Worm (Caenorhabditis elegans) whole organism, mixed stage, embryonic: ENCODE measurements around the gene srlf-15.

Experiments
- M03D4.4 ChIP-seq: sonication (generic microtip); optimal IDR thresholded peaks from 2 replicates; lab custom pipeline; 2017; ENCODE audit warnings: mild to moderate bottlenecking, missing genetic modification characterization, missing compliant biosample characterization
- bed-3 ChIP-seq: fragments of 200-800 bp; sonication (Bioruptor generic); optimal IDR thresholded peaks from 3 replicates; lab custom pipeline; 2018; ENCODE audit warnings: mild to moderate bottlenecking, missing genetic modification characterization, moderate library complexity, missing compliant biosample characterization
- ceh-39 ChIP-seq: fragments of 150-350 bp; optimal IDR thresholded peaks from 2 replicates; lab custom pipeline; 2014; ENCODE audit warnings: missing biosample characterization, missing genetic modification characterization
- ceh-43 ChIP-seq: fragments of 200-800 bp; sonication (Bioruptor generic); optimal IDR thresholded peaks from 2 replicates; lab custom pipeline; 2018; ENCODE audit warnings: mild to moderate bottlenecking, missing genetic modification characterization, moderate library complexity, missing compliant biosample characterization
- ceh-83 ChIP-seq: fragments of 200-800 bp; sonication (Bioruptor generic); optimal IDR thresholded peaks from 2 replicates; lab custom pipeline; 2018; ENCODE audit warnings: mild to moderate bottlenecking, missing genetic modification characterization, missing compliant biosample characterization
- ces-1 ChIP-seq: fragments of 150-350 bp; optimal IDR thresholded peaks from 2 replicates; lab custom pipeline; 2014; ENCODE audit warnings: missing biosample characterization, missing genetic modification reagents, missing genetic modification characterization
- cnd-1 ChIP-seq: fragments of 200-800 bp; sonication (Bioruptor generic); optimal IDR thresholded peaks from 2 replicates; lab custom pipeline; 2018; ENCODE audit warnings: mild to moderate bottlenecking, missing genetic modification characterization, missing compliant biosample characterization
- drap-1 ChIP-seq: fragments of 200-800 bp; sonication (Bioruptor generic); optimal IDR thresholded peaks from 3 replicates; lab custom pipeline; 2018; ENCODE audit warnings: mild to moderate bottlenecking, missing genetic modification characterization, missing compliant biosample characterization
- elt-3 ChIP-seq: fragments of 150-350 bp; optimal IDR thresholded peaks from 2 replicates; lab custom pipeline; 2014; ENCODE audit warnings: missing biosample characterization, missing genetic modification characterization
- flh-1 ChIP-seq: fragments of 200-800 bp; sonication (Bioruptor generic); optimal IDR thresholded peaks from 2 replicates; lab custom pipeline; 2018; ENCODE audit warnings: mild to moderate bottlenecking, missing genetic modification characterization, moderate library complexity, missing compliant biosample characterization
- ham-2 ChIP-seq: fragments of 200-800 bp; sonication (Bioruptor generic); optimal IDR thresholded peaks from 2 replicates; lab custom pipeline; 2018; ENCODE audit warnings: mild to moderate bottlenecking, missing genetic modification characterization, missing compliant biosample characterization
- hlh-1 ChIP-seq: fragments of 150-350 bp; optimal IDR thresholded peaks from 2 replicates; lab custom pipeline; 2014; ENCODE audit warnings: missing biosample characterization, missing genetic modification reagents, missing genetic modification characterization
- lin-32 ChIP-seq: fragments of 200-800 bp; sonication (Bioruptor generic); optimal IDR thresholded peaks from 2 replicates; lab custom pipeline; 2018; ENCODE audit warnings: mild to moderate bottlenecking, missing genetic modification characterization, missing compliant biosample characterization
- lsy-2 ChIP-seq: fragments of 150-350 bp; optimal IDR thresholded peaks from 2 replicates; lab custom pipeline; 2014; ENCODE audit warnings: missing biosample characterization, missing genetic modification characterization
- mab-5 ChIP-seq: fragments of 150-350 bp; optimal IDR thresholded peaks from 2 replicates; lab custom pipeline; 2014; ENCODE audit warnings: missing biosample characterization, missing genetic modification characterization
- mep-1 ChIP-seq: fragments of 150-350 bp; optimal IDR thresholded peaks from 2 replicates; lab custom pipeline; 2017; ENCODE audit warnings: missing biosample characterization, missing genetic modification reagents, missing genetic modification characterization, inconsistent platforms
- mls-2 ChIP-seq: sonication (generic microtip); optimal IDR thresholded peaks from 2 replicates; lab custom pipeline; 2016; ENCODE audit warnings: mild to moderate bottlenecking, missing genetic modification characterization, moderate library complexity, missing compliant biosample characterization
- nhr-12 ChIP-seq: fragments of 150-350 bp; optimal IDR thresholded peaks from 2 replicates; lab custom pipeline; 2014; ENCODE audit warnings: missing biosample characterization, missing genetic modification characterization
- nhr-2 ChIP-seq: fragments of 150-350 bp; optimal IDR thresholded peaks from 2 replicates; lab custom pipeline; 2014; ENCODE audit warnings: missing biosample characterization, missing genetic modification characterization
- nhr-76 ChIP-seq: sonication (generic microtip); optimal IDR thresholded peaks from 2 replicates; lab custom pipeline; 2017; ENCODE audit warnings: missing biosample characterization, missing genetic modification characterization
- pha-4 ChIP-seq: fragments of 150-350 bp; optimal IDR thresholded peaks from 2 replicates; lab custom pipeline; 2018; ENCODE audit warnings: missing biosample characterization, missing genetic modification reagents, missing genetic modification characterization
- sem-2 ChIP-seq: fragments of 200-800 bp; sonication (Bioruptor generic); optimal IDR thresholded peaks from 2 replicates; lab custom pipeline; 2018; ENCODE audit warnings: mild to moderate bottlenecking, missing genetic modification characterization, missing compliant biosample characterization
- snpc-4 ChIP-seq: fragments of 150-350 bp; optimal IDR thresholded peaks from 2 replicates; lab custom pipeline; 2014; ENCODE audit warnings: missing biosample characterization, missing genetic modification characterization
- sptf-1 ChIP-seq: sonication (generic microtip); optimal IDR thresholded peaks from 2 replicates; lab custom pipeline; 2017; ENCODE audit warnings: mild to moderate bottlenecking, missing genetic modification characterization, moderate library complexity, missing compliant biosample characterization
- tbx-8 ChIP-seq: fragments of 200-800 bp; sonication (Bioruptor generic); optimal IDR thresholded peaks from 2 replicates; lab custom pipeline; 2018; ENCODE audit warnings: mild to moderate bottlenecking, missing genetic modification characterization, moderate library complexity, missing compliant biosample characterization
- unc-120 ChIP-seq: sonication (generic microtip); optimal IDR thresholded peaks from 2 replicates; lab custom pipeline; 2017; ENCODE audit warnings: missing genetic modification characterization, missing compliant biosample characterization; ENCODE audit not compliant: poor library complexity, severe bottlenecking
- unc-39 ChIP-seq: fragments of 150-350 bp; optimal IDR thresholded peaks from 2 replicates; lab custom pipeline; 2014; ENCODE audit warnings: missing biosample characterization, missing genetic modification characterization
- unc-62 ChIP-seq: fragments of 150-350 bp; optimal IDR thresholded peaks from 2 replicates; lab custom pipeline; 2014; ENCODE audit warnings: missing biosample characterization, missing genetic modification reagents, missing genetic modification characterization
- zip-8 ChIP-seq: fragments of 150-350 bp; optimal IDR thresholded peaks from 2 replicates; lab custom pipeline; 2014; ENCODE audit warnings: missing biosample characterization, missing genetic modification characterization

srlf-15 gene

DNA sequence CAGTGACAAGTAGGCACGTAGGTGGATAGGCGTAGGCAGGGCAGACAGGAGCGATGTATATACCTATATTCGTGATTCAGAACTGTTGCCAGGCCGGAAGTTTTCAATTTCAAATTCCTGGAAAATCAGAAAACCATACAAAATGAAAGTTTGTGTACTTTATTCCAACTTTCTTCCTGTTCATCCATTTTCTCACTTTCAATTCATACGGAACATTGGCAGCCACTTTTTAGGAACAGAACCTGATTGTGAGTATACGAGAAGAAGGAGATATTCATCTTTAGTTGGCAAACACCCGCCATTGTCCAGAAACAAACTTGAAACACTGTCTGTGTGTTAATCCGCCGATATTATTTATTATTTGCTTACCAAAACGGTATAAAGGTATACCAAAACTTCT is at the start of gene srlf-15:
srlf-15 (plus strand) TSS at position 301 of the 400 bp plus-strand sequence.
- no peak for TF ChIP-seq mep-1
- no peak for TF ChIP-seq mls-2 (tag; lab: Kevin White, UChicago)
- no peak for TF ChIP-seq ham-2 (GFP tag; lab: Kevin White, UChicago)
- TF ChIP-seq nhr-76 (tag; lab: Kevin White, UChicago) = no peak
- no peak for TF ChIP-seq mab-5 (tag; lab: Kevin White, UChicago)
- no peak for TF ChIP-seq flh-1 (GFP tag; lab: Kevin White, UChicago)
- TF ChIP-seq bed-3 (GFP tag; lab: Kevin White, UChicago) = no peak
- TF ChIP-seq sptf-1 (tag; lab: Kevin White, UChicago) = no peak
- TF ChIP-seq nhr-2 (tag; lab: Kevin White, UChicago) = no peak
- no peak for TF ChIP-seq ceh-39 (tag; lab: Kevin White, UChicago)
- no peak for TF ChIP-seq sem-2 (GFP tag; lab: Kevin White, UChicago)
- no peak for TF ChIP-seq lsy-2 (tag; lab: Kevin White, UChicago)
- TF ChIP-seq drap-1 (GFP tag; lab: Kevin White, UChicago) = no peak
- TF ChIP-seq unc-39 = no peak
- no peak for TF ChIP-seq nhr-12 (tag; lab: Kevin White, UChicago)
- no peak for TF ChIP-seq zip-8 (tag; lab: Kevin White, UChicago)
- no peak for TF ChIP-seq snpc-4 (tag; lab: Kevin White, UChicago)
- no peak for TF ChIP-seq pha-4
- no peak for TF ChIP-seq cnd-1 (tag; lab: Kevin White, UChicago)
- no peak for TF ChIP-seq lin-32

DNA sequence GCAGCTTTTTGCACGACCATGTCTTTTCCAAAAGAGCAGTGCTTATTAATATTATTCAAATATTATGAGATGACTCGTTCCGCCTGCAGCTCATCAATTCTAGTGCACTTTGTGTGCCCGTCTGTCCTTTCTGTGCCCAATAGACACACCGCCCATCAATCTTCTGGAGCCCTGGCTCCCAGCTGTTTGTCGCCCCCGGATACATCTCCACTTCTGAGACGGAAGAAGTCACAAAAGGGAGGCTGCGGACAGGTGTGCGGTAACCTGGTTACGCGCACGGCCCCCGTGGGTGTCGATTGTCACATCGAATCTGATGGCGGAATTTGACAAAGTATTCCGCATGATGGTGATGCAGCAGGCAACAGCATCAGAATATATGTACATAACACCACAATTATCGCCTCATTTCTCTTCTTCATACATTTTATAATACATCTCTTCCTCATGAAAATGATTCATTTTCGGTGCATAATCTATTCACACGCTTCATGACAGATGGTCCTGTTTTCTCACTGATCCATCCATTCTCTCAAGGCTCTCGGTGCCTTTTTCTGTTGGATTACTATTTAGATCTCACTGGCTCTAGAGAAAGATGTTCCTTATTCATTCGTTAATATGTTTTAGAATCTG is 49.3 kb upstream of the srlf-15 start:
- TF ChIP-seq unc-62 = peak; percentile 9
- peak; percentile 11 for TF ChIP-seq sptf-1 (tag; lab: Kevin White, UChicago)
- no peak for TF ChIP-seq M03D4.4 (tag; lab: Kevin White, UChicago)
- TF ChIP-seq cnd-1 (tag; lab: Kevin White, UChicago) = peak; percentile 58
- peak; percentile 58 for TF ChIP-seq lin-32

- TF ChIP-seq nhr-2 (tag; lab: Kevin White, UChicago) (peak; percentile 73), elt-3 (tag; lab: Kevin White, UChicago) (no peak), hlh-1 (tag; lab: Kevin White, UChicago) (peak; percentile 36), M03D4.4 (tag; lab: Kevin White, UChicago) (no peak), lin-32 (no peak), unc-62 (peak; percentile 95), pha-4 (peak; percentile 45)
Measured at ce11 chrII:10988575-10988974, 47.3 kb upstream of the srlf-15 start.

ce11 chrII:10989180-10989579 is 46.7 kb upstream of the srlf-15 start:
- peak; percentile 39 for TF ChIP-seq mls-2 (tag; lab: Kevin White, UChicago)
- TF ChIP-seq bed-3 (GFP tag; lab: Kevin White, UChicago) = no peak
- no peak for TF ChIP-seq hlh-1 (tag; lab: Kevin White, UChicago)
- peak; percentile 6 for TF ChIP-seq sem-2 (GFP tag; lab: Kevin White, UChicago)
- TF ChIP-seq ceh-39 (tag; lab: Kevin White, UChicago) = peak; percentile 13
- TF ChIP-seq cnd-1 (tag; lab: Kevin White, UChicago) = peak; percentile 32
- TF ChIP-seq ham-2 (GFP tag; lab: Kevin White, UChicago) = peak; percentile 1
- TF ChIP-seq lsy-2 (tag; lab: Kevin White, UChicago) = no peak
- peak; percentile 85 for TF ChIP-seq nhr-2 (tag; lab: Kevin White, UChicago)
- TF ChIP-seq zip-8 (tag; lab: Kevin White, UChicago) = peak; percentile 82

- TF ChIP-seq tbx-8 (GFP tag; lab: Kevin White, UChicago) (no peak), lin-32 (peak; percentile 32), mls-2 (tag; lab: Kevin White, UChicago) (peak; percentile 67), ces-1 (GFP tag; lab: Kevin White, UChicago) (peak; percentile 99), cnd-1 (tag; lab: Kevin White, UChicago) (peak; percentile 1), unc-120 (tag; lab: Kevin White, UChicago) (no peak), ceh-43 (peak; percentile 63), sptf-1 (tag; lab: Kevin White, UChicago) (peak; percentile 50), nhr-2 (tag; lab: Kevin White, UChicago) (peak; percentile 73), ceh-83 (no peak), mep-1 (peak; percentile 21), unc-62 (peak; percentile 46)
Measured at ce11 chrII:10990592-10990991, 45.3 kb upstream of the srlf-15 start.
